Worm (Caenorhabditis elegans): ENCODE measurements around the gene dnj-5.
A peak's percentile ranks its signal among the peaks of the same experiment; 100 is the strongest.

dnj-5 gene

ce11 chrII:6825732-6826131, 32.4 kb downstream of the dnj-5 start (continued):
- TF ChIP-seq nhr-85 (tag) (peak; percentile 89), fkh-10 (GFP tag; optimal IDR thresholded peaks at IDR 0.05) (no peak), ces-1 (GFP tag; optimal IDR thresholded peaks at IDR 0.05) (no peak), aly-2 (tag; optimal IDR thresholded peaks at IDR 0.05) (no peak), nhr-11 (tag; optimal IDR thresholded peaks at IDR 0.05) (no peak), vab-15 (tag; optimal IDR thresholded peaks at IDR 0.05) (no peak), nhr-84 (tag; optimal IDR thresholded peaks at IDR 0.05) (no peak), unc-30 (tag; optimal IDR thresholded peaks at IDR 0.05) (no peak), lin-14 (GFP tag; optimal IDR thresholded peaks at IDR 0.05) (peak; percentile 77), snu-23 (GFP tag; optimal IDR thresholded peaks at IDR 0.05) (peak; percentile 14), ceh-88 (GFP tag; IDR thresholded peaks at IDR 0.05) (no peak), ets-5 (GFP tag; IDR thresholded peaks at IDR 0.05) (no peak), blmp-1 (tag; optimal IDR thresholded peaks at IDR 0.05) (peak; percentile 88), lin-39 (tag; optimal IDR thresholded peaks at IDR 0.05) (no peak), ceh-82 (tag; optimal IDR thresholded peaks at IDR 0.05) (peak in 1 of 3 experiments; percentile 5), unc-130 (tag; optimal IDR thresholded peaks at IDR 0.05) (no peak), dsc-1 (tag; optimal IDR thresholded peaks at IDR 0.05) (peak; percentile 83), elt-2 (tag; optimal IDR thresholded peaks at IDR 0.05) (no peak), nhr-19 (GFP tag; conservative IDR thresholded peaks at IDR 0.05) (no peak), C04F5.9 (tag; optimal IDR thresholded peaks at IDR 0.05) (no peak), pag-3 (tag; optimal IDR thresholded peaks at IDR 0.05; ENCODE audit: borderline replicate concordance, insufficient read depth) (no peak), pax-3 (tag; optimal IDR thresholded peaks at IDR 0.05) (no peak), C34B4.2 (tag; optimal IDR thresholded peaks at IDR 0.05) (no peak), aha-1 (tag; optimal IDR thresholded peaks at IDR 0.05) (no peak), jun-1 (tag; optimal IDR thresholded peaks at IDR 0.05) (no peak), ztf-4 (tag; optimal IDR thresholded peaks at IDR 0.05) (no peak), lin-13 (GFP tag; optimal IDR thresholded peaks at IDR 0.05) (no peak), nhr-28 (tag; optimal IDR thresholded peaks at IDR 0.05) (no peak)

DNA sequence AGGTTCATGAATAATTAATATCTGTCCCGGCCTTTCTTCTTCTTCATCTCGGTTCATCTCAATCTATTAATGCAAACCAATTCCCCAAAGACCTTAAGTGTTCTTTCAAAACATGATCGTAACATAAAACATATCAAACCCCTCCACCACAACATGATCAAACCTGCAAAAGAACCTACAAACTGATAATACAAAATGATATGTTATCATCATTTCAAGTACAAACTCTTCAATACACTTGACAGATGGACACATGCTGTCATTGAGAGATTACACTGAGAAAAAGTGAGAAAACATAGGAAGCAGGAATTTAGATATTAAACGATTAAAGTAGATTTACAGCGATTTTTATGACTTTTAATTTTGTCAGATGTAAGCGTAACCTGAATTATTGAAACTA, 33.6 kb downstream of the dnj-5 start:
- peak; percentile 11 for TF ChIP-seq mep-1 (tag; optimal IDR thresholded peaks at IDR 0.05)
- TF ChIP-seq ceh-8 (GFP tag; optimal IDR thresholded peaks at IDR 0.05), result no peak
- peak; percentile 8 for TF ChIP-seq dsc-1 (tag; optimal IDR thresholded peaks at IDR 0.05)
- peak in 1 of 2 experiments; percentile 13 for TF ChIP-seq lin-35 (GFP tag; optimal IDR thresholded peaks at IDR 0.05)
- TF ChIP-seq fos-1 (tag; optimal IDR thresholded peaks at IDR 0.05), result no peak
- TF ChIP-seq lin-14 (GFP tag; optimal IDR thresholded peaks at IDR 0.05), result peak; percentile 43
- TF ChIP-seq nhr-20 (tag; optimal IDR thresholded peaks at IDR 0.05), result peak; percentile 5
- no peak for TF ChIP-seq Y116A8C.19 (tag; optimal IDR thresholded peaks at IDR 0.05; ENCODE audit: borderline replicate concordance)
- peak; percentile 2 for TF ChIP-seq blmp-1 (tag; optimal IDR thresholded peaks at IDR 0.05)
- peak; percentile 43 for TF ChIP-seq nhr-85 (tag)
- TF ChIP-seq nhr-71 (tag; optimal IDR thresholded peaks at IDR 0.05), result peak; percentile 20
- peak; percentile 4 for TF ChIP-seq jun-1 (tag; optimal IDR thresholded peaks at IDR 0.05)
- TF ChIP-seq elt-2 (tag; optimal IDR thresholded peaks at IDR 0.05), result peak; percentile 59
- no peak for TF ChIP-seq mdl-1 (tag; optimal IDR thresholded peaks at IDR 0.05)
- peak in 4 of 6 experiments; percentile 10 to 48 (median 32) for TF ChIP-seq elt-3 (tag; optimal IDR thresholded peaks at IDR 0.05)

ce11 chrII:6823912-6824311, 34.2 kb downstream of the dnj-5 start:
- TF ChIP-seq nhr-77 (tag; optimal IDR thresholded peaks at IDR 0.05), result no peak
- no peak for TF ChIP-seq egl-27 (tag; optimal IDR thresholded peaks at IDR 0.05)
- TF ChIP-seq mdl-1 (tag; optimal IDR thresholded peaks at IDR 0.05), result peak in 1 of 2 experiments; percentile 29
- TF ChIP-seq skn-1 (tag; optimal IDR thresholded peaks at IDR 0.05), result no peak
- TF ChIP-seq pag-3 (tag; optimal IDR thresholded peaks at IDR 0.05; ENCODE audit: borderline replicate concordance, insufficient read depth), result no peak
- no peak for TF ChIP-seq nhr-19 (GFP tag; conservative IDR thresholded peaks at IDR 0.05)
- no peak for TF ChIP-seq hlh-4 (tag; optimal IDR thresholded peaks at IDR 0.05)
- peak; percentile 91 for TF ChIP-seq lin-14 (GFP tag; optimal IDR thresholded peaks at IDR 0.05)
- no peak for TF ChIP-seq zag-1 (tag; optimal IDR thresholded peaks at IDR 0.05)
- no peak for TF ChIP-seq tlp-1 (tag; optimal IDR thresholded peaks at IDR 0.05)
- TF ChIP-seq lin-35 (GFP tag; optimal IDR thresholded peaks at IDR 0.05), result no peak
- TF ChIP-seq mep-1 (tag; optimal IDR thresholded peaks at IDR 0.05), result peak; percentile 36
- TF ChIP-seq hpl-2 (GFP tag; optimal IDR thresholded peaks at IDR 0.05), result no peak
- TF ChIP-seq elt-2 (tag; optimal IDR thresholded peaks at IDR 0.05), result no peak
- TF ChIP-seq mab-9 (GFP tag; IDR thresholded peaks at IDR 0.05), result no peak
- no peak for TF ChIP-seq snpc-4 (tag; optimal IDR thresholded peaks at IDR 0.05)
- TF ChIP-seq sup-37 (GFP tag; optimal IDR thresholded peaks at IDR 0.05), result no peak
- TF ChIP-seq C34B4.2 (tag; optimal IDR thresholded peaks at IDR 0.05), result no peak
- TF ChIP-seq nhr-85 (tag), result peak; percentile 80
- TF ChIP-seq unc-98 (GFP tag; IDR thresholded peaks at IDR 0.05), result no peak
- TF ChIP-seq nhr-71 (tag; optimal IDR thresholded peaks at IDR 0.05), result peak; percentile 50
- TF ChIP-seq efl-1 (optimal IDR thresholded peaks at IDR 0.05), result no peak
- TF ChIP-seq efl-1 (GFP tag; optimal IDR thresholded peaks at IDR 0.05 in 1 of 2), result no peak
